Worm (Caenorhabditis elegans) whole organism, mixed stage, embryonic: ENCODE results near the gene C18H2.5.

Source experiments
- flh-1 ChIP-seq: fragments of 200-800 bp; sonication (Bioruptor generic); optimal IDR thresholded peaks from 2 replicates; lab custom pipeline; 2018; ENCODE audit warnings: mild to moderate bottlenecking, missing genetic modification characterization, moderate library complexity, missing compliant biosample characterization
- nhr-237 ChIP-seq: fragments of 150-350 bp; optimal IDR thresholded peaks from 2 replicates; lab custom pipeline; 2014; ENCODE audit warnings: missing biosample characterization, missing genetic modification characterization

DNA sequence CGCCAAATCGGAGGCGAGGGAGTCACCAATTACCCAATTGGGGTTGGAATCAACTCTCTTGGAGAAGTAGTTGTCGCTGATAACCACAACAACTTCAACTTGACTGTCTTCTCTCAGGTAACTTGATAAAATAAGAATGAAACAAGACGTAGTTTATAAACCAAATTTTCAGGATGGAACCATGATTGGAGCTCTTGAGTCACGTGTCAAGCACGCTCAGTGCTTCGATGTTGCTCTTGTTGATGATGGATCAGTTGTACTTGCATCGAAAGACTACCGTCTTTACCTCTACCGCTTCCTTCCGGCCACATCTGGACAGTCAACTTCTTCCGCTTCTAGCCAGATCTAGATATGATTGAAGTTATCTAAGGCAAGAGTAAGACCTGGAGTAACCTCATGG, 41.8 kb upstream of the C18H2.5 start:
- TF ChIP-seq flh-1 (GFP tag; lab: Kevin White, UChicago) = no peak
- no peak for TF ChIP-seq nhr-237 (tag; lab: Kevin White, UChicago)
